Worm (Caenorhabditis elegans): ENCODE results near the gene Y19D10B.8.

Gene Y19D10B.8

ce11 chrV:2251774-2252173 lies 49.0 kb downstream of the Y19D10B.8 start:
- no peak for TF ChIP-seq hif-1 (tag; optimal IDR thresholded peaks at IDR 0.05)
- no peak for TF ChIP-seq nhr-237 (tag; optimal IDR thresholded peaks at IDR 0.05)
- TF ChIP-seq daf-16 (GFP tag; optimal IDR thresholded peaks at IDR 0.05), result no peak
- peak; percentile 19 for TF ChIP-seq daf-16 (tag; optimal IDR thresholded peaks at IDR 0.05)
- TF ChIP-seq pqm-1 (tag; optimal IDR thresholded peaks at IDR 0.05), result peak; percentile 7
- TF ChIP-seq zip-11 (GFP tag; IDR thresholded peaks at IDR 0.05), result no peak
- peak; percentile 8 for TF ChIP-seq dve-1 (tag; optimal IDR thresholded peaks at IDR 0.05; ENCODE audit: insufficient read depth)
- TF ChIP-seq Y48G9A.11 (GFP tag; IDR thresholded peaks at IDR 0.05), result no peak
- no peak for TF ChIP-seq nhr-48 (tag; optimal IDR thresholded peaks at IDR 0.05)
- TF ChIP-seq dmd-6 (GFP tag; IDR thresholded peaks at IDR 0.05), result peak; percentile 73
- TF ChIP-seq jun-1 (tag; optimal IDR thresholded peaks at IDR 0.05), result no peak

- TF ChIP-seq daf-12 (tag; optimal IDR thresholded peaks at IDR 0.05), result no peak
- TF ChIP-seq ceh-28 (tag; optimal IDR thresholded peaks at IDR 0.05), result no peak
- no peak for TF ChIP-seq sdz-12 (GFP tag; optimal IDR thresholded peaks at IDR 0.05)
- no peak for TF ChIP-seq ZK546.5 (tag; optimal IDR thresholded peaks at IDR 0.05)
- no peak for TF ChIP-seq spr-1 (tag; optimal IDR thresholded peaks at IDR 0.05)
- no peak for TF ChIP-seq ceh-44 (GFP tag; IDR thresholded peaks at IDR 0.05)
- peak; percentile 87 for TF ChIP-seq dve-1 (tag; optimal IDR thresholded peaks at IDR 0.05; ENCODE audit: insufficient read depth)
- TF ChIP-seq daf-16 (GFP tag; optimal IDR thresholded peaks at IDR 0.05), result peak in 1 of 2 experiments; percentile 43
- peak; percentile 98 for TF ChIP-seq daf-16 (tag; optimal IDR thresholded peaks at IDR 0.05)
- TF ChIP-seq nhr-10 (tag; optimal IDR thresholded peaks at IDR 0.05), result no peak
- no peak for TF ChIP-seq lin-29 (GFP tag; IDR thresholded peaks at IDR 0.05)
- TF ChIP-seq fos-1 (tag; optimal IDR thresholded peaks at IDR 0.05), result no peak
- TF ChIP-seq unc-39 (tag; optimal IDR thresholded peaks at IDR 0.05), result no peak
- no peak for TF ChIP-seq F37D6.2 (tag; optimal IDR thresholded peaks at IDR 0.05)
- no peak for TF ChIP-seq hmg-1.1 (GFP tag; IDR thresholded peaks at IDR 0.05)
- no peak for TF ChIP-seq dmd-8 (GFP tag; IDR thresholded peaks at IDR 0.05)
- TF ChIP-seq ceh-32 (tag; optimal IDR thresholded peaks at IDR 0.05; ENCODE audit: poor library complexity), result no peak
- no peak for TF ChIP-seq ZK337.2 (GFP tag; IDR thresholded peaks at IDR 0.05)
- no peak for TF ChIP-seq ceh-82 (tag; optimal IDR thresholded peaks at IDR 0.05)
- peak in 1 of 2 experiments; percentile 48 for TF ChIP-seq unc-62 (GFP tag; optimal IDR thresholded peaks at IDR 0.05 in 1 of 2)
- TF ChIP-seq unc-62 (tag; optimal IDR thresholded peaks at IDR 0.05), result no peak
- peak; percentile 90 for TF ChIP-seq hlh-30 (tag; optimal IDR thresholded peaks at IDR 0.05; ENCODE audit: insufficient read depth)
- no peak for TF ChIP-seq nhr-111 (GFP tag; optimal IDR thresholded peaks at IDR 0.05)
- peak; percentile 27 for TF ChIP-seq nhr-6 (tag; optimal IDR thresholded peaks at IDR 0.05)
- peak; percentile 44 for TF ChIP-seq mes-2 (tag; optimal IDR thresholded peaks at IDR 0.05; ENCODE audit: poor library complexity, severe bottlenecking)
- TF ChIP-seq ces-1 (GFP tag; optimal IDR thresholded peaks at IDR 0.05), result no peak
- TF ChIP-seq lir-3 (tag; optimal IDR thresholded peaks at IDR 0.05), result no peak
- peak; percentile 9 for TF ChIP-seq ztf-7 (tag; optimal IDR thresholded peaks at IDR 0.05)
- peak; percentile 15 for TF ChIP-seq dpl-1 (GFP tag; optimal IDR thresholded peaks at IDR 0.05)
- TF ChIP-seq nhr-77 (tag; optimal IDR thresholded peaks at IDR 0.05), result peak; percentile 89
- no peak for TF ChIP-seq skn-1 (tag; optimal IDR thresholded peaks at IDR 0.05)
- no peak for TF ChIP-seq zfp-3 (GFP tag; conservative IDR thresholded peaks at IDR 0.05)
- TF ChIP-seq lin-1 (GFP tag; IDR thresholded peaks at IDR 0.05), result 0 out of 2 replicates have a peak, but pooled peaks have one; percentile 36
- peak in 1 of 2 experiments; percentile 1 for TF ChIP-seq hif-1 (tag; optimal IDR thresholded peaks at IDR 0.05)
- TF ChIP-seq tag-97 (GFP tag; IDR thresholded peaks at IDR 0.05), result no peak
- no peak for TF ChIP-seq egl-43 (GFP tag; IDR thresholded peaks at IDR 0.05)
- TF ChIP-seq zip-11 (GFP tag; IDR thresholded peaks at IDR 0.05), result no peak
- no peak for TF ChIP-seq nhr-76 (tag; optimal IDR thresholded peaks at IDR 0.05)
- TF ChIP-seq zfp-2 (tag; optimal IDR thresholded peaks at IDR 0.05), result no peak
- TF ChIP-seq mep-1 (tag; optimal IDR thresholded peaks at IDR 0.05), result peak; percentile 64
- TF ChIP-seq nhr-102 (tag; optimal IDR thresholded peaks at IDR 0.05), result peak; percentile 82
- no peak for TF ChIP-seq Y105C5A.15 (GFP tag; IDR thresholded peaks at IDR 0.05)
- no peak for TF ChIP-seq lsy-2 (tag; optimal IDR thresholded peaks at IDR 0.05)
- no peak for TF ChIP-seq F49E8.2 (tag; optimal IDR thresholded peaks at IDR 0.05; ENCODE audit: borderline replicate concordance)
Observed at ce11 chrV:2250126-2250590, 50.6 kb downstream of the Y19D10B.8 start, which contains the start of gene cyp-33C7. Gene cyp-33C7 (plus strand): TSS chrV:2250540.

All from whole organism, L4 larva.